Worm (Caenorhabditis elegans) whole organism, mixed stage, embryonic: Measurements from ENCODE around the gene R03G8.3.

Experiments
- blmp-1 ChIP-seq: fragments of 150-350 bp; optimal IDR thresholded peaks from 2 replicates; lab custom pipeline; 2014; ENCODE audit warnings: missing biosample characterization, missing genetic modification characterization
- nhr-12 ChIP-seq: fragments of 150-350 bp; optimal IDR thresholded peaks from 2 replicates; lab custom pipeline; 2014; ENCODE audit warnings: missing biosample characterization, missing genetic modification characterization
- nhr-237 ChIP-seq: fragments of 150-350 bp; optimal IDR thresholded peaks from 2 replicates; lab custom pipeline; 2014; ENCODE audit warnings: missing biosample characterization, missing genetic modification characterization
- unc-62 ChIP-seq: fragments of 150-350 bp; optimal IDR thresholded peaks from 2 replicates; lab custom pipeline; 2014; ENCODE audit warnings: missing biosample characterization, missing genetic modification reagents, missing genetic modification characterization

ce11 chrX:13071120-13071519 is 19.6 kb upstream of the R03G8.3 start, which contains the start of gene cpx-2:
- TF ChIP-seq nhr-237 (tag; lab: Kevin White, UChicago) (no peak), blmp-1 (tag; lab: Kevin White, UChicago) (no peak), unc-62 (GFP tag; lab: Kevin White, UChicago) (no peak), nhr-12 (tag; lab: Kevin White, UChicago) (no peak)
